Fruit fly (Drosophila melanogaster) whole organism, prepupa: ENCODE results near the gene CG15695.

Experiments
- CG16779 ChIP-seq: fragments of 200-800 bp; sonication (Bioruptor generic); optimal IDR thresholded peaks from 3 replicates; lab custom pipeline; 2017; ENCODE audit warnings: missing biosample characterization, mild to moderate bottlenecking, missing genetic modification characterization
- CG34406 ChIP-seq: fragments of 200-800 bp; sonication (Bioruptor generic); optimal IDR thresholded peaks from 3 replicates; lab custom pipeline; 2016; ENCODE audit warnings: missing biosample characterization, missing genetic modification characterization
- CG6854 ChIP-seq: fragments of 200-800 bp; sonication (Bioruptor generic); optimal IDR thresholded peaks from 2 replicates; lab custom pipeline; 2017; ENCODE audit warnings: missing biosample characterization, mild to moderate bottlenecking, missing genetic modification characterization
- Ets96B ChIP-seq: fragments of 200-800 bp; optimal IDR thresholded peaks from 2 replicates; lab custom pipeline; 2019; ENCODE audit warnings: missing biosample characterization, mild to moderate bottlenecking, missing genetic modification characterization, moderate library complexity
- Hr4 ChIP-seq: fragments of 200-800 bp; sonication (Bioruptor generic); optimal IDR thresholded peaks from 3 replicates; lab custom pipeline; 2016; ENCODE audit warnings: missing biosample characterization, missing genetic modification characterization
- Sox102F ChIP-seq: fragments of 200-800 bp; sonication (Bioruptor generic); optimal IDR thresholded peaks from 2 replicates; lab custom pipeline; 2016; ENCODE audit warnings: missing biosample characterization, mild to moderate bottlenecking, missing genetic modification characterization
- cyc ChIP-seq: fragments of 200-800 bp; sonication (Bioruptor generic); optimal IDR thresholded peaks from 3 replicates; lab custom pipeline; 2016; ENCODE audit warnings: missing biosample characterization, missing genetic modification characterization
- dsx ChIP-seq: fragments of 200-800 bp; optimal IDR thresholded peaks from 3 replicates; lab custom pipeline; 2019; ENCODE audit warnings: missing biosample characterization, mild to moderate bottlenecking, missing genetic modification characterization, moderate library complexity; ENCODE audit not compliant: poor library complexity, severe bottlenecking
- eg ChIP-seq: fragments of 200-800 bp; sonication (Bioruptor generic); IDR thresholded peaks from 3 replicates; pipeline ENCODE4 v1.3.6; 2022; ENCODE audit warnings: missing biosample characterization, missing genetic modification characterization

dm6 chr3R:20826929-20827328, 15.0 kb upstream of the CG15695 start:
- no peak for TF ChIP-seq Sox102F
- no peak for TF ChIP-seq Hr4 (GFP tag; lab: Kevin White, UChicago)
- TF ChIP-seq CG16779 (tag; lab: Kevin White, UChicago) = no peak
- TF ChIP-seq eg (GFP tag; lab: Robert Waterston, UW) = no peak
- TF ChIP-seq Ets96B = no peak
- TF ChIP-seq CG34406 (GFP tag; lab: Kevin White, UChicago) = no peak
- no peak for TF ChIP-seq dsx (GFP tag; lab: Kevin White, UChicago)
- no peak for TF ChIP-seq cyc (GFP tag; lab: Kevin White, UChicago)
- TF ChIP-seq CG6854 (GFP tag; lab: Kevin White, UChicago) = no peak
